Worm (Caenorhabditis elegans) whole organism, late embryonic: ENCODE data around the gene srab-3.

Experiments used
- dmd-4 ChIP-seq: sonication (generic microtip); optimal IDR thresholded peaks from 2 replicates; lab custom pipeline; 2016; ENCODE audit warnings: borderline replicate concordance, missing genetic modification characterization, missing compliant biosample characterization
- elt-4 ChIP-seq: sonication (generic microtip); optimal IDR thresholded peaks from 2 replicates; lab custom pipeline; 2016; ENCODE audit warnings: missing genetic modification characterization, missing compliant biosample characterization
- fkh-10 ChIP-seq: fragments of 150-350 bp; optimal IDR thresholded peaks from 2 replicates; lab custom pipeline; 2014; ENCODE audit warnings: missing biosample characterization, missing genetic modification reagents, missing genetic modification characterization
- hlh-6 ChIP-seq: sonication (generic microtip); optimal IDR thresholded peaks from 2 replicates; lab custom pipeline; 2016; ENCODE audit warnings: missing genotype, missing genetic modification characterization, missing compliant biosample characterization
- nfya-1 ChIP-seq: sonication (generic microtip); optimal IDR thresholded peaks from 2 replicates; lab custom pipeline; 2017; ENCODE audit warnings: missing genetic modification characterization, mild to moderate bottlenecking, missing compliant biosample characterization, antibody characterized with exemption, moderate library complexity
- pha-4 ChIP-seq: fragments of 150-350 bp; optimal IDR thresholded peaks from 2 replicates; lab custom pipeline; 2018; ENCODE audit warnings: missing biosample characterization, missing genetic modification reagents, missing genetic modification characterization

- no peak for TF ChIP-seq nfya-1
- no peak for TF ChIP-seq elt-4 (tag; lab: Kevin White, UChicago)
- no peak for TF ChIP-seq pha-4
- no peak for TF ChIP-seq fkh-10 (GFP tag; lab: Kevin White, UChicago)
- TF ChIP-seq dmd-4 (tag; lab: Kevin White, UChicago), result no peak
- no peak for TF ChIP-seq hlh-6 (tag; lab: Kevin White, UChicago)
Observed at ce11 chrV:5119109-5119508, 11.4 kb upstream of the srab-3 start, which contains the start of gene C04F5.9.
